Worm (Caenorhabditis elegans): ENCODE results near the gene srd-11.

srd-11 gene

ce11 chrV:13658577-13658976 lies 38.9 kb upstream of the srd-11 start:
- no peak for TF ChIP-seq pes-1 (GFP tag; IDR thresholded peaks at IDR 0.05)
- no peak for TF ChIP-seq ama-1 (optimal IDR thresholded peaks at IDR 0.05)
- no peak for TF ChIP-seq scrt-1 (GFP tag; IDR thresholded peaks at IDR 0.05)
- TF ChIP-seq ceh-36 (tag; optimal IDR thresholded peaks at IDR 0.05): no peak
- no peak for TF ChIP-seq hmg-4 (GFP tag; optimal IDR thresholded peaks at IDR 0.05)
- TF ChIP-seq sea-1 (GFP tag; conservative IDR thresholded peaks at IDR 0.05): no peak
- TF ChIP-seq B0310.2 (tag; optimal IDR thresholded peaks at IDR 0.05): no peak
- no peak for TF ChIP-seq ets-7 (tag; optimal IDR thresholded peaks at IDR 0.05)
- no peak for TF ChIP-seq ceh-13 (GFP tag; optimal IDR thresholded peaks at IDR 0.05)
- TF ChIP-seq tra-4 (tag; optimal IDR thresholded peaks at IDR 0.05): no peak
- no peak for TF ChIP-seq tbx-37 (GFP tag; conservative IDR thresholded peaks at IDR 0.05)
- TF ChIP-seq hnd-1 (tag; optimal IDR thresholded peaks at IDR 0.05): no peak
- no peak for TF ChIP-seq tbx-11 (GFP tag; IDR thresholded peaks at IDR 0.05)
- TF ChIP-seq F13C5.2 (tag; optimal IDR thresholded peaks at IDR 0.05): no peak
- no peak for TF ChIP-seq flt-1 (GFP tag; IDR thresholded peaks at IDR 0.05)
- no peak for TF ChIP-seq hmbx-1 (tag; optimal IDR thresholded peaks at IDR 0.05)
- TF ChIP-seq aly-1 (tag; optimal IDR thresholded peaks at IDR 0.05): no peak

- TF ChIP-seq scrt-1 (GFP tag; IDR thresholded peaks at IDR 0.05) (no peak), ama-1 (optimal IDR thresholded peaks at IDR 0.05) (no peak), tbx-11 (GFP tag; IDR thresholded peaks at IDR 0.05) (no peak), tbx-37 (GFP tag; conservative IDR thresholded peaks at IDR 0.05) (no peak), hmg-4 (GFP tag; optimal IDR thresholded peaks at IDR 0.05) (no peak), hmbx-1 (tag; optimal IDR thresholded peaks at IDR 0.05) (no peak), sea-1 (GFP tag; conservative IDR thresholded peaks at IDR 0.05) (no peak), tra-4 (tag; optimal IDR thresholded peaks at IDR 0.05) (no peak), aly-1 (tag; optimal IDR thresholded peaks at IDR 0.05) (no peak), ceh-36 (tag; optimal IDR thresholded peaks at IDR 0.05) (no peak)
Measured at ce11 chrV:13657841-13658338, 38.2 kb upstream of the srd-11 start.

ce11 chrV:13657291-13657690 lies 37.6 kb upstream of the srd-11 start:
- TF ChIP-seq pes-1 (GFP tag; IDR thresholded peaks at IDR 0.05) (no peak), hmbx-1 (tag; optimal IDR thresholded peaks at IDR 0.05) (no peak), hmg-4 (GFP tag; optimal IDR thresholded peaks at IDR 0.05) (no peak), ceh-13 (GFP tag; optimal IDR thresholded peaks at IDR 0.05) (no peak), tbx-37 (GFP tag; conservative IDR thresholded peaks at IDR 0.05) (no peak), sea-1 (GFP tag; conservative IDR thresholded peaks at IDR 0.05) (no peak), ets-7 (tag; optimal IDR thresholded peaks at IDR 0.05) (no peak), B0310.2 (tag; optimal IDR thresholded peaks at IDR 0.05) (no peak), ceh-36 (tag; optimal IDR thresholded peaks at IDR 0.05) (no peak), ama-1 (optimal IDR thresholded peaks at IDR 0.05) (no peak), aly-1 (tag; optimal IDR thresholded peaks at IDR 0.05) (no peak), flt-1 (GFP tag; IDR thresholded peaks at IDR 0.05) (no peak)

- TF ChIP-seq aly-1 (tag; optimal IDR thresholded peaks at IDR 0.05) (no peak), F13C5.2 (tag; optimal IDR thresholded peaks at IDR 0.05) (no peak), hmbx-1 (tag; optimal IDR thresholded peaks at IDR 0.05) (no peak), pes-1 (GFP tag; IDR thresholded peaks at IDR 0.05) (no peak), ceh-36 (tag; optimal IDR thresholded peaks at IDR 0.05) (no peak), tbx-11 (GFP tag; IDR thresholded peaks at IDR 0.05) (no peak), tbx-37 (GFP tag; conservative IDR thresholded peaks at IDR 0.05) (no peak), hmg-4 (GFP tag; optimal IDR thresholded peaks at IDR 0.05) (no peak), scrt-1 (GFP tag; IDR thresholded peaks at IDR 0.05) (no peak), ama-1 (optimal IDR thresholded peaks at IDR 0.05) (no peak), hnd-1 (tag; optimal IDR thresholded peaks at IDR 0.05) (no peak), sea-1 (GFP tag; conservative IDR thresholded peaks at IDR 0.05) (no peak), ets-7 (tag; optimal IDR thresholded peaks at IDR 0.05) (no peak), tra-4 (tag; optimal IDR thresholded peaks at IDR 0.05) (no peak), ceh-13 (GFP tag; optimal IDR thresholded peaks at IDR 0.05) (no peak)
Measured at ce11 chrV:13656346-13657254, 36.9 kb upstream of the srd-11 start.

- TF ChIP-seq ets-7 (tag; optimal IDR thresholded peaks at IDR 0.05) (no peak), scrt-1 (GFP tag; IDR thresholded peaks at IDR 0.05) (no peak), F13C5.2 (tag; optimal IDR thresholded peaks at IDR 0.05) (no peak), hmbx-1 (tag; optimal IDR thresholded peaks at IDR 0.05) (no peak), tbx-37 (GFP tag; conservative IDR thresholded peaks at IDR 0.05) (no peak), aly-1 (tag; optimal IDR thresholded peaks at IDR 0.05) (no peak), hmg-4 (GFP tag; optimal IDR thresholded peaks at IDR 0.05) (no peak), B0310.2 (tag; optimal IDR thresholded peaks at IDR 0.05) (no peak), flt-1 (GFP tag; IDR thresholded peaks at IDR 0.05) (no peak), tra-4 (tag; optimal IDR thresholded peaks at IDR 0.05) (no peak), sea-1 (GFP tag; conservative IDR thresholded peaks at IDR 0.05) (no peak), ceh-13 (GFP tag; optimal IDR thresholded peaks at IDR 0.05) (no peak), hnd-1 (tag; optimal IDR thresholded peaks at IDR 0.05) (no peak), ceh-36 (tag; optimal IDR thresholded peaks at IDR 0.05) (no peak), ama-1 (optimal IDR thresholded peaks at IDR 0.05) (no peak), tbx-11 (GFP tag; IDR thresholded peaks at IDR 0.05) (no peak), pes-1 (GFP tag; IDR thresholded peaks at IDR 0.05) (no peak)
Measured at ce11 chrV:13655202-13655764, 35.6 kb upstream of the srd-11 start.

- TF ChIP-seq pes-1 (GFP tag; IDR thresholded peaks at IDR 0.05): no peak
- no peak for TF ChIP-seq hmg-4 (GFP tag; optimal IDR thresholded peaks at IDR 0.05)
- no peak for TF ChIP-seq ama-1 (optimal IDR thresholded peaks at IDR 0.05)
- TF ChIP-seq tbx-11 (GFP tag; IDR thresholded peaks at IDR 0.05): no peak
Measured at ce11 chrV:13654394-13654792, 34.7 kb upstream of the srd-11 start.

All from whole organism, early embryonic.